Worm (Caenorhabditis elegans) whole organism, young adult: ENCODE results near the gene F58H7.5.

ENCODE experiments used
- B0261.1 ChIP-seq: sonication (generic microtip); optimal IDR thresholded peaks from 2 replicates; lab custom pipeline; 2016; ENCODE audit warnings: mild to moderate bottlenecking, missing genetic modification characterization, moderate library complexity, missing compliant biosample characterization
- C17E4.6 ChIP-seq: fragments of 200-800 bp; sonication (Bioruptor generic); IDR thresholded peaks from 2 replicates; pipeline ENCODE4 v1.3.6; 2022; ENCODE audit warnings: missing genetic modification reagents, missing genetic modification characterization, missing compliant biosample characterization
- F10E7.11 ChIP-seq: sonication (generic microtip); optimal IDR thresholded peaks from 2 replicates; lab custom pipeline; 2017; ENCODE audit warnings: mild to moderate bottlenecking, missing genetic modification characterization, moderate library complexity, missing compliant biosample characterization
- F37B4.10 ChIP-seq: fragments of 200-800 bp; sonication (Bioruptor generic); IDR thresholded peaks from 2 replicates; pipeline ENCODE4 v1.3.6; 2022; ENCODE audit warnings: missing genetic modification characterization, missing compliant biosample characterization
- F57A8.1 ChIP-seq: fragments of 200-800 bp; sonication (Bioruptor generic); optimal IDR thresholded peaks from 2 replicates; lab custom pipeline; 2018; ENCODE audit warnings: mild to moderate bottlenecking, missing genetic modification characterization, moderate library complexity, missing compliant biosample characterization
- K11D2.4 ChIP-seq: fragments of 200-800 bp; sonication (Bioruptor generic); IDR thresholded peaks from 2 replicates; pipeline ENCODE4 v1.3.6; 2022; ENCODE audit warnings: missing genetic modification reagents, missing genetic modification characterization, missing compliant biosample characterization
- T26A5.8 ChIP-seq: sonication (generic microtip); optimal IDR thresholded peaks from 2 replicates; lab custom pipeline; 2016; ENCODE audit warnings: missing genetic modification characterization, missing compliant biosample characterization
- Y95B8A.8 ChIP-seq: fragments of 200-800 bp; sonication (Bioruptor generic); IDR thresholded peaks from 2 replicates; pipeline ENCODE4 v1.3.6; 2022; ENCODE audit warnings: missing genetic modification reagents, missing genetic modification characterization, missing compliant biosample characterization
- ZK185.1 ChIP-seq: sonication (generic microtip); optimal IDR thresholded peaks from 2 replicates; lab custom pipeline; 2016; ENCODE audit warnings: mild to moderate bottlenecking, missing genetic modification characterization, missing compliant biosample characterization; ENCODE audit not compliant: poor library complexity, severe bottlenecking
- bed-1 ChIP-seq: fragments of 200-800 bp; sonication (Bioruptor generic); IDR thresholded peaks from 2 replicates; pipeline ENCODE4 v1.3.6; 2022; ENCODE audit warnings: missing genetic modification reagents, missing genetic modification characterization, missing compliant biosample characterization
- cebp-1 ChIP-seq, 2 experiments: fragments of 200-800 bp in 1 of 2; sonication (Bioruptor generic) in 1 of 2; sonication (generic microtip) in 1 of 2; IDR thresholded peaks in 1 of 2; optimal IDR thresholded peaks in 1 of 2; 2 replicates each; pipeline versions ENCODE4 v1.3.6 to Lab custom; 2017 to 2022; ENCODE audit warnings: missing compliant biosample characterization in 2 of 2, missing genetic modification characterization in 2 of 2, mild to moderate bottlenecking in 1 of 2, missing genetic modification reagents in 1 of 2, moderate library complexity in 1 of 2
- cebp-2 ChIP-seq: fragments of 200-800 bp; sonication (Bioruptor generic); IDR thresholded peaks from 2 replicates; pipeline ENCODE4 v1.3.6; 2022; ENCODE audit warnings: missing genetic modification characterization, missing compliant biosample characterization
- ceh-27 ChIP-seq: fragments of 200-800 bp; sonication (Bioruptor generic); optimal IDR thresholded peaks from 2 replicates; lab custom pipeline; 2018; ENCODE audit warnings: mild to moderate bottlenecking, missing genetic modification characterization, moderate library complexity, missing compliant biosample characterization
- ceh-58 ChIP-seq: fragments of 200-800 bp; sonication (Bioruptor generic); IDR thresholded peaks from 2 replicates; pipeline ENCODE4 v1.3.6; 2022; ENCODE audit warnings: missing genetic modification characterization, missing compliant biosample characterization
- ceh-91 ChIP-seq: fragments of 200-800 bp; sonication (Bioruptor generic); IDR thresholded peaks from 2 replicates; pipeline ENCODE4 v1.3.6; 2022; ENCODE audit warnings: missing genetic modification reagents, missing genetic modification characterization, missing compliant biosample characterization
- chd-7 ChIP-seq: sonication (generic microtip); optimal IDR thresholded peaks from 2 replicates; lab custom pipeline; 2016; ENCODE audit warnings: mild to moderate bottlenecking, missing genetic modification characterization, moderate library complexity, missing compliant biosample characterization
- efl-1 ChIP-seq: fragments of 150-350 bp; optimal IDR thresholded peaks from 2 replicates; lab custom pipeline; 2014; ENCODE audit warnings: missing biosample characterization, missing genetic modification reagents, missing genetic modification characterization
- egl-18 ChIP-seq: fragments of 200-800 bp; sonication (Bioruptor generic); IDR thresholded peaks from 2 replicates; pipeline ENCODE4 v1.3.6; 2022; ENCODE audit warnings: missing genetic modification reagents, missing genetic modification characterization, missing compliant biosample characterization
- egrh-3 ChIP-seq: fragments of 200-800 bp; sonication (Bioruptor generic); IDR thresholded peaks from 2 replicates; pipeline ENCODE4 v1.3.6; 2022; ENCODE audit warnings: missing genetic modification reagents, missing genetic modification characterization, missing compliant biosample characterization
- ekl-4 ChIP-seq: fragments of 200-800 bp; sonication (Bioruptor generic); IDR thresholded peaks from 2 replicates; pipeline ENCODE4 v1.3.6; 2022; ENCODE audit warnings: missing genetic modification reagents, missing genetic modification characterization, missing compliant biosample characterization
- ets-4 ChIP-seq: fragments of 200-800 bp; sonication (Bioruptor generic); optimal IDR thresholded peaks from 2 replicates; lab custom pipeline; 2018; ENCODE audit warnings: mild to moderate bottlenecking, missing genetic modification characterization, missing compliant biosample characterization
- fkh-3 ChIP-seq: sonication (generic microtip); optimal IDR thresholded peaks from 2 replicates; lab custom pipeline; 2016; ENCODE audit warnings: mild to moderate bottlenecking, missing genetic modification characterization, missing compliant biosample characterization
- him-1 ChIP-seq: sonication (generic microtip); optimal IDR thresholded peaks from 2 replicates; lab custom pipeline; 2016; ENCODE audit warnings: missing genotype, missing genetic modification reagents, missing genetic modification characterization, missing compliant biosample characterization
- hlh-26 ChIP-seq: fragments of 200-800 bp; sonication (Bioruptor generic); conservative IDR thresholded peaks from 2 replicates; pipeline ENCODE4 v1.3.6; 2022; ENCODE audit warnings: missing genetic modification reagents, missing genetic modification characterization, missing compliant biosample characterization
- hmg-1.2 ChIP-seq: fragments of 200-800 bp; sonication (Bioruptor generic); IDR thresholded peaks from 2 replicates; pipeline ENCODE4 v1.3.6; 2022; ENCODE audit warnings: missing genetic modification reagents, missing genetic modification characterization, missing compliant biosample characterization
- hrde-1 ChIP-seq: sonication (generic microtip); optimal IDR thresholded peaks from 2 replicates; lab custom pipeline; 2016; ENCODE audit warnings: missing genetic modification characterization, mild to moderate bottlenecking, missing compliant biosample characterization, moderate library complexity, missing genotype, missing genetic modification reagents, borderline replicate concordance
- lag-1 ChIP-seq: fragments of 200-800 bp; sonication (Bioruptor generic); IDR thresholded peaks from 2 replicates; pipeline ENCODE4 v1.3.6; 2022; ENCODE audit warnings: missing genetic modification reagents, missing genetic modification characterization, missing compliant biosample characterization
- let-526 ChIP-seq: fragments of 200-800 bp; sonication (Bioruptor generic); IDR thresholded peaks from 2 replicates; pipeline ENCODE4 v1.3.6; 2022; ENCODE audit warnings: missing genetic modification reagents, missing genetic modification characterization, missing compliant biosample characterization
- lin-54 ChIP-seq: fragments of 200-800 bp; sonication (Bioruptor generic); optimal IDR thresholded peaks from 2 replicates; lab custom pipeline; 2018; ENCODE audit warnings: mild to moderate bottlenecking, missing genetic modification characterization, missing compliant biosample characterization
- lsl-1 ChIP-seq: fragments of 200-800 bp; sonication (Bioruptor generic); optimal IDR thresholded peaks from 2 replicates; lab custom pipeline; 2018; ENCODE audit warnings: mild to moderate bottlenecking, missing genetic modification characterization, moderate library complexity, missing compliant biosample characterization
- madf-6 ChIP-seq: fragments of 200-800 bp; sonication (Bioruptor generic); IDR thresholded peaks from 2 replicates; pipeline ENCODE4 v1.3.6; 2022; ENCODE audit warnings: missing genetic modification reagents, missing genetic modification characterization, missing compliant biosample characterization
- mcd-1 ChIP-seq: fragments of 200-800 bp; sonication (Bioruptor generic); IDR thresholded peaks from 2 replicates; pipeline ENCODE4 v1.3.6; 2022; ENCODE audit warnings: missing genetic modification reagents, missing genetic modification characterization, missing compliant biosample characterization
- mel-28 ChIP-seq: sonication (generic microtip); optimal IDR thresholded peaks from 2 replicates; lab custom pipeline; 2016; ENCODE audit warnings: borderline replicate concordance, mild to moderate bottlenecking, missing genetic modification characterization, missing compliant biosample characterization
- mes-4 ChIP-seq: sonication (generic microtip); optimal IDR thresholded peaks from 2 replicates; lab custom pipeline; 2016; ENCODE audit warnings: missing genotype, missing genetic modification characterization, missing compliant biosample characterization
- nhr-120 ChIP-seq: fragments of 200-800 bp; sonication (Bioruptor generic); IDR thresholded peaks from 2 replicates; pipeline ENCODE4 v1.3.6; 2022; ENCODE audit warnings: missing genetic modification characterization, missing compliant biosample characterization
- nhr-27 ChIP-seq: fragments of 200-800 bp; sonication (Bioruptor generic); optimal IDR thresholded peaks from 2 replicates; lab custom pipeline; 2018; ENCODE audit warnings: mild to moderate bottlenecking, missing genetic modification characterization, moderate library complexity, missing compliant biosample characterization
- rec-8 ChIP-seq, 2 experiments: sonication (generic microtip); optimal IDR thresholded peaks; 2 replicates each; lab custom pipeline; 2016; ENCODE audit warnings: mild to moderate bottlenecking in 2 of 2, missing genetic modification characterization in 2 of 2, missing genetic modification reagents in 2 of 2, missing genotype in 2 of 2, missing biosample characterization in 1 of 2, missing compliant biosample characterization in 1 of 2, moderate library complexity in 1 of 2
- repo-1 ChIP-seq: sonication (generic microtip); optimal IDR thresholded peaks from 2 replicates; lab custom pipeline; 2017; ENCODE audit warnings: mild to moderate bottlenecking, missing genetic modification characterization, missing compliant biosample characterization
- sdz-38 ChIP-seq: sonication (generic microtip); optimal IDR thresholded peaks from 2 replicates; lab custom pipeline; 2016; ENCODE audit warnings: missing genotype, missing genetic modification characterization, missing compliant biosample characterization
- sea-2 ChIP-seq: fragments of 200-800 bp; sonication (Bioruptor generic); IDR thresholded peaks from 2 replicates; pipeline ENCODE4 v1.3.6; 2022; ENCODE audit warnings: missing genetic modification characterization, missing compliant biosample characterization
- tbp1 ChIP-seq: fragments of 200-800 bp; sonication (Bioruptor generic); optimal IDR thresholded peaks from 2 replicates; lab custom pipeline; 2018; ENCODE audit warnings: mild to moderate bottlenecking, missing genetic modification characterization, missing compliant biosample characterization
- tlf-1 ChIP-seq: fragments of 200-800 bp; sonication (Bioruptor generic); optimal IDR thresholded peaks from 2 replicates; lab custom pipeline; 2018; ENCODE audit warnings: mild to moderate bottlenecking, missing genetic modification characterization, missing compliant biosample characterization
- zfh-2 ChIP-seq: fragments of 200-800 bp; sonication (Bioruptor generic); conservative IDR thresholded peaks from 2 replicates; pipeline ENCODE4 v1.3.6; 2022; ENCODE audit warnings: missing genetic modification reagents, missing genetic modification characterization, missing compliant biosample characterization
- ztf-18 ChIP-seq: sonication (generic microtip); optimal IDR thresholded peaks from 2 replicates; lab custom pipeline; 2016; ENCODE audit warnings: missing genotype, mild to moderate bottlenecking, missing genetic modification characterization, missing compliant biosample characterization
- ztf-28 ChIP-seq: fragments of 200-800 bp; sonication (Bioruptor generic); IDR thresholded peaks from 2 replicates; pipeline ENCODE4 v1.3.6; 2022; ENCODE audit warnings: missing genetic modification reagents, missing genetic modification characterization, missing compliant biosample characterization
- ztf-3 ChIP-seq: fragments of 200-800 bp; sonication (Bioruptor generic); optimal IDR thresholded peaks from 2 replicates; lab custom pipeline; 2018; ENCODE audit warnings: mild to moderate bottlenecking, missing genetic modification characterization, missing compliant biosample characterization
- ztf-6 ChIP-seq: fragments of 200-800 bp; sonication (Bioruptor generic); IDR thresholded peaks from 2 replicates; pipeline ENCODE4 v1.3.6; 2022; ENCODE audit warnings: missing genetic modification reagents, missing genetic modification characterization, missing compliant biosample characterization

F58H7.5 gene

ce11 chrIV:873174-873788 is 46.5 kb upstream of the F58H7.5 start (continued):
- TF ChIP-seq rec-8 (tag; optimal IDR thresholded peaks at IDR 0.05; lab: Kevin White, UChicago), result peak in 1 of 2 experiments; percentile 9
- no peak for TF ChIP-seq bed-1 (GFP tag; lab: Robert Waterston, UW)
- TF ChIP-seq fkh-3 (tag; lab: Kevin White, UChicago), result no peak
- TF ChIP-seq T26A5.8 (tag; lab: Kevin White, UChicago), result no peak
- peak; percentile 9 for TF ChIP-seq him-1
- TF ChIP-seq B0261.1 (tag; lab: Kevin White, UChicago), result peak; percentile 48
- no peak for TF ChIP-seq zfh-2 (GFP tag; lab: Robert Waterston, UW)
- TF ChIP-seq hrde-1 (tag; lab: Kevin White, UChicago), result no peak
- no peak for TF ChIP-seq nhr-120
- no peak for TF ChIP-seq K11D2.4 (GFP tag; lab: Robert Waterston, UW)
- no peak for TF ChIP-seq ztf-18 (tag; lab: Kevin White, UChicago)
- no peak for TF ChIP-seq ztf-6 (GFP tag; lab: Robert Waterston, UW)
- TF ChIP-seq ztf-28 (GFP tag; lab: Robert Waterston, UW), result no peak
- TF ChIP-seq cebp-1 (GFP tag; IDR thresholded peaks at IDR 0.05; lab: Robert Waterston, UW), result no peak
- peak; percentile 22 for TF ChIP-seq cebp-1 (tag; optimal IDR thresholded peaks at IDR 0.05; lab: Kevin White, UChicago)
- TF ChIP-seq sea-2 (GFP tag; lab: Robert Waterston, UW), result no peak
- TF ChIP-seq C17E4.6 (GFP tag; lab: Robert Waterston, UW), result no peak
- no peak for TF ChIP-seq hlh-26 (GFP tag; lab: Robert Waterston, UW)
- TF ChIP-seq cebp-2, result no peak
- TF ChIP-seq ekl-4 (GFP tag; lab: Robert Waterston, UW), result no peak
- TF ChIP-seq ceh-91 (GFP tag; lab: Robert Waterston, UW), result no peak
- no peak for TF ChIP-seq egrh-3 (GFP tag; lab: Robert Waterston, UW)
- peak; percentile 45 for TF ChIP-seq lsl-1
- no peak for TF ChIP-seq ZK185.1 (tag; lab: Kevin White, UChicago)
- no peak for TF ChIP-seq sdz-38

- TF ChIP-seq sea-2 (GFP tag; lab: Robert Waterston, UW) (no peak), hmg-1.2 (no peak), mes-4 (no peak), zfh-2 (GFP tag; lab: Robert Waterston, UW) (no peak), ztf-6 (GFP tag; lab: Robert Waterston, UW) (no peak), F57A8.1 (GFP tag; lab: Kevin White, UChicago) (no peak), tbp1 (GFP tag; lab: Kevin White, UChicago) (peak; percentile 34), let-526 (GFP tag; lab: Robert Waterston, UW) (no peak), F37B4.10 (GFP tag; lab: Robert Waterston, UW) (no peak), mel-28 (tag; lab: Kevin White, UChicago) (no peak), mcd-1 (GFP tag; lab: Robert Waterston, UW) (peak; percentile 95), madf-6 (GFP tag; lab: Robert Waterston, UW) (peak; percentile 27; the same call in 1 of the 2 replicates), egl-18 (GFP tag; lab: Robert Waterston, UW) (no peak), lag-1 (GFP tag; lab: Robert Waterston, UW) (no peak), nhr-27 (tag; lab: Kevin White, UChicago) (no peak), repo-1 (tag; lab: Kevin White, UChicago) (no peak), ceh-27 (GFP tag; lab: Kevin White, UChicago) (no peak), Y95B8A.8 (GFP tag; lab: Robert Waterston, UW) (no peak), ztf-28 (GFP tag; lab: Robert Waterston, UW) (no peak), ceh-58 (GFP tag; lab: Robert Waterston, UW) (no peak), F10E7.11 (tag; lab: Kevin White, UChicago) (no peak), ets-4 (GFP tag; lab: Kevin White, UChicago) (no peak), lin-54 (peak; percentile 99), ztf-3 (no peak), chd-7 (tag; lab: Kevin White, UChicago) (no peak), efl-1 (GFP tag; lab: Kevin White, UChicago) (peak; percentile 90), tlf-1 (no peak), cebp-1 (GFP tag; IDR thresholded peaks at IDR 0.05; lab: Robert Waterston, UW) (no peak), cebp-1 (tag; optimal IDR thresholded peaks at IDR 0.05; lab: Kevin White, UChicago) (peak; percentile 6)
Measured at ce11 chrIV:874677-875076, 45.1 kb upstream of the F58H7.5 start, which contains the start of gene Y55F3BR.1. TSS of gene Y55F3BR.1 (plus strand) at chrIV:874791.
